Fruit fly (Drosophila melanogaster) whole organism, embryonic: ENCODE data around the gene Sirt4.

Source experiments
- Atf-2 ChIP-seq: fragments of 200-800 bp; sonication (Bioruptor generic); optimal IDR thresholded peaks from 2 replicates; lab custom pipeline; 2016; ENCODE audit warnings: missing biosample characterization, missing genetic modification characterization
- Bteb2 ChIP-seq: fragments of 200-800 bp; sonication (Bioruptor generic); optimal IDR thresholded peaks from 2 replicates; lab custom pipeline; 2016; ENCODE audit warnings: missing biosample characterization, missing genetic modification characterization
- Deaf1 ChIP-seq: fragments of 200-800 bp; optimal IDR thresholded peaks from 3 replicates; lab custom pipeline; 2019; ENCODE audit warnings: missing biosample characterization, mild to moderate bottlenecking, missing genetic modification characterization, moderate library complexity
- E2f1 ChIP-seq: fragments of 200-800 bp; sonication (Bioruptor generic); IDR thresholded peaks from 2 replicates; pipeline ENCODE4 v1.3.6; 2022; ENCODE audit warnings: missing biosample characterization, missing genetic modification characterization
- Ets65A ChIP-seq: fragments of 200-800 bp; sonication (Bioruptor generic); peaks from one replicate; lab custom pipeline; 2016; ENCODE audit warnings: missing biosample characterization, missing genetic modification characterization
- Meics ChIP-seq: fragments of 200-800 bp; sonication (Bioruptor generic); optimal IDR thresholded peaks from 2 replicates; lab custom pipeline; 2017; ENCODE audit warnings: missing biosample characterization, mild to moderate bottlenecking, missing genetic modification characterization
- Taf1 ChIP-seq: fragments of 200-800 bp; sonication (Bioruptor generic); IDR thresholded peaks from 2 replicates; pipeline ENCODE4 v1.3.6; 2022; ENCODE audit warnings: missing biosample characterization, missing genetic modification characterization
- disco-r ChIP-seq: fragments of 200-800 bp; sonication (Bioruptor generic); optimal IDR thresholded peaks from 2 replicates; lab custom pipeline; 2016; ENCODE audit warnings: missing biosample characterization, missing genetic modification characterization
- sisA ChIP-seq: fragments of 200-800 bp; sonication (Bioruptor generic); IDR thresholded peaks from 2 replicates; pipeline ENCODE4 v1.3.6; 2022; ENCODE audit warnings: missing biosample characterization, missing genetic modification characterization
- wdn ChIP-seq: fragments of 200-800 bp; sonication (Bioruptor generic); IDR thresholded peaks from 2 replicates; pipeline ENCODE4 v1.3.6; 2022; ENCODE audit warnings: missing biosample characterization, missing genetic modification characterization

- TF ChIP-seq sisA (GFP tag; lab: Robert Waterston, UW) (no peak), Deaf1 (tag; lab: Kevin White, UChicago) (no peak), E2f1 (no peak), wdn (no peak), disco-r (GFP tag; lab: Kevin White, UChicago) (no peak), Ets65A (GFP tag; lab: Kevin White, UChicago) (no peak), Atf-2 (no peak), Taf1 (no peak), Bteb2 (GFP tag; lab: Kevin White, UChicago) (no peak), Meics (GFP tag; lab: Kevin White, UChicago) (no peak)
Measured at dm6 chrX:5705097-5705496, 39.4 kb upstream of the Sirt4 start.
